Fruit fly (Drosophila melanogaster) whole organism, embryonic: ENCODE results near the gene CG32276.
A peak's percentile ranks its signal among the peaks of the same experiment; 100 is the strongest.

Experiments used
- Adf1 ChIP-seq: fragments of 200-800 bp; sonication (Bioruptor generic); IDR thresholded peaks from 2 replicates; pipeline ENCODE4 v1.3.6; 2022; ENCODE audit warnings: missing biosample characterization, missing genetic modification characterization
- Atf-2 ChIP-seq: fragments of 200-800 bp; sonication (Bioruptor generic); optimal IDR thresholded peaks from 2 replicates; lab custom pipeline; 2016; ENCODE audit warnings: missing biosample characterization, missing genetic modification characterization
- Blimp-1 ChIP-seq: fragments of 200-800 bp; sonication (Bioruptor generic); optimal IDR thresholded peaks from 3 replicates; lab custom pipeline; 2018; ENCODE audit warnings: missing biosample characterization, missing genetic modification characterization, mild to moderate bottlenecking, moderate library complexity, missing genetic modification reagents
- CG10565 ChIP-seq: fragments of 200-800 bp; sonication (Bioruptor generic); optimal IDR thresholded peaks from 3 replicates; lab custom pipeline; 2016; ENCODE audit warnings: missing biosample characterization, mild to moderate bottlenecking, missing genetic modification characterization
- CG11560 ChIP-seq: fragments of 200-800 bp; sonication (Bioruptor generic); IDR thresholded peaks from 3 replicates; pipeline ENCODE4 v1.3.6; 2022; ENCODE audit warnings: missing biosample characterization, missing genetic modification characterization
- CG12104 ChIP-seq: fragments of 200-800 bp; sonication (Bioruptor generic); optimal IDR thresholded peaks from 3 replicates; lab custom pipeline; 2016; ENCODE audit warnings: missing biosample characterization, missing genetic modification characterization
- CG12391 ChIP-seq: fragments of 200-800 bp; sonication (Bioruptor generic); optimal IDR thresholded peaks from 3 replicates; lab custom pipeline; 2018; ENCODE audit warnings: missing biosample characterization, mild to moderate bottlenecking, missing genetic modification characterization, moderate library complexity
- CG14667 ChIP-seq: fragments of 200-800 bp; sonication (Bioruptor generic); IDR thresholded peaks from 2 replicates; pipeline ENCODE4 v1.3.6; 2022; ENCODE audit warnings: missing biosample characterization, missing genetic modification characterization
- CG15514 ChIP-seq: fragments of 200-800 bp; sonication (Bioruptor generic); optimal IDR thresholded peaks from 3 replicates; lab custom pipeline; 2017; ENCODE audit warnings: missing biosample characterization, missing genetic modification characterization, mild to moderate bottlenecking, moderate library complexity, missing genetic modification reagents
- CG1603 ChIP-seq: fragments of 200-800 bp; sonication (Bioruptor generic); optimal IDR thresholded peaks from 2 replicates; lab custom pipeline; 2019; ENCODE audit warnings: missing biosample characterization, mild to moderate bottlenecking, missing genetic modification characterization, moderate library complexity
- CG17186 ChIP-seq: fragments of 200-800 bp; sonication (Bioruptor generic); optimal IDR thresholded peaks from 3 replicates; lab custom pipeline; 2017; ENCODE audit warnings: missing biosample characterization, missing genetic modification reagents, missing genetic modification characterization
- CG30403 ChIP-seq: fragments of 200-800 bp; sonication (Bioruptor generic); optimal IDR thresholded peaks from 3 replicates; lab custom pipeline; 2016; ENCODE audit warnings: missing biosample characterization, missing genetic modification characterization
- CG31365 ChIP-seq: fragments of 200-800 bp; sonication (Bioruptor generic); optimal IDR thresholded peaks from 2 replicates; lab custom pipeline; 2018; ENCODE audit warnings: missing biosample characterization, mild to moderate bottlenecking, missing genetic modification characterization
- CG31388 ChIP-seq: fragments of 200-800 bp; sonication (Bioruptor generic); optimal IDR thresholded peaks from 2 replicates; lab custom pipeline; 2016; ENCODE audit warnings: missing biosample characterization, missing genetic modification characterization
- CG34224 ChIP-seq: fragments of 200-800 bp; sonication (Bioruptor generic); IDR thresholded peaks from 3 replicates; pipeline ENCODE4 v1.3.6; 2022; ENCODE audit warnings: missing biosample characterization, missing genetic modification characterization; ENCODE audit not compliant: partially characterized antibody
- CG4424 ChIP-seq: fragments of 200-800 bp; sonication (Bioruptor generic); optimal IDR thresholded peaks from 3 replicates; lab custom pipeline; 2016; ENCODE audit warnings: missing biosample characterization, missing genetic modification characterization
- CG4730 ChIP-seq: fragments of 200-800 bp; sonication (Bioruptor generic); IDR thresholded peaks from 2 replicates; pipeline ENCODE4 v1.3.6; 2022; ENCODE audit warnings: missing biosample characterization, missing genetic modification characterization
- CG6272 ChIP-seq: fragments of 200-800 bp; sonication (Bioruptor generic); IDR thresholded peaks from 2 replicates; pipeline ENCODE4 v1.3.6; 2022; ENCODE audit warnings: missing biosample characterization, missing genetic modification characterization
- CG6654 ChIP-seq: fragments of 200-800 bp; sonication (Bioruptor generic); optimal IDR thresholded peaks from 2 replicates; lab custom pipeline; 2017; ENCODE audit warnings: missing biosample characterization, mild to moderate bottlenecking, missing genetic modification characterization
- CG7839 ChIP-seq: fragments of 200-800 bp; sonication (Bioruptor generic); optimal IDR thresholded peaks from 3 replicates; lab custom pipeline; 2018; ENCODE audit warnings: missing biosample characterization, mild to moderate bottlenecking, missing genetic modification characterization, moderate library complexity
- CG8765 ChIP-seq: fragments of 200-800 bp; sonication (Bioruptor generic); IDR thresholded peaks from 2 replicates; pipeline ENCODE4 v1.3.6; 2022; ENCODE audit warnings: missing biosample characterization, missing genetic modification characterization
- CHES-1-like ChIP-seq: fragments of 200-800 bp; sonication (Bioruptor generic); optimal IDR thresholded peaks from 2 replicates; lab custom pipeline; 2016; ENCODE audit warnings: missing biosample characterization, missing genetic modification characterization
- Deaf1 ChIP-seq: fragments of 200-800 bp; optimal IDR thresholded peaks from 3 replicates; lab custom pipeline; 2019; ENCODE audit warnings: missing biosample characterization, mild to moderate bottlenecking, missing genetic modification characterization, moderate library complexity
- Dll ChIP-seq: fragments of 200-800 bp; sonication (Bioruptor generic); IDR thresholded peaks from 4 replicates; pipeline ENCODE4 v1.3.6; 2022; ENCODE audit warnings: missing biosample characterization, missing genetic modification characterization; ENCODE audit not compliant: partially characterized antibody
- Fer2 ChIP-seq: fragments of 200-800 bp; sonication (Bioruptor generic); optimal IDR thresholded peaks from 2 replicates; lab custom pipeline; 2018; ENCODE audit warnings: missing biosample characterization, mild to moderate bottlenecking, missing genetic modification characterization, moderate library complexity
- H15 ChIP-seq: fragments of 200-800 bp; sonication (Bioruptor generic); IDR thresholded peaks from 3 replicates; pipeline ENCODE4 v1.3.6; 2022; ENCODE audit warnings: missing biosample characterization, missing genetic modification characterization
- Max ChIP-seq: fragments of 200-800 bp; sonication (Bioruptor generic); optimal IDR thresholded peaks from 2 replicates; lab custom pipeline; 2016; ENCODE audit warnings: missing biosample characterization, mild to moderate bottlenecking, missing genetic modification characterization
- Nf-YC ChIP-seq: fragments of 200-800 bp; optimal IDR thresholded peaks from 3 replicates; lab custom pipeline; 2019; ENCODE audit warnings: missing biosample characterization, mild to moderate bottlenecking, missing genetic modification characterization, moderate library complexity
- Oli ChIP-seq: fragments of 200-800 bp; sonication (Bioruptor generic); optimal IDR thresholded peaks from 2 replicates; lab custom pipeline; 2018; ENCODE audit warnings: missing biosample characterization, mild to moderate bottlenecking, missing genetic modification characterization, moderate library complexity
- Opbp ChIP-seq: fragments of 200-800 bp; sonication (Bioruptor generic); IDR thresholded peaks from 3 replicates; pipeline ENCODE4 v1.3.6; 2022; ENCODE audit warnings: missing biosample characterization, missing genetic modification characterization; ENCODE audit not compliant: partially characterized antibody
- Pdp1 ChIP-seq, 2 experiments: fragments of 200-800 bp; sonication (Bioruptor generic); optimal IDR thresholded peaks; 3 replicates each; lab custom pipeline; 2016; ENCODE audit warnings: missing biosample characterization in 2 of 2, missing genetic modification characterization in 2 of 2, mild to moderate bottlenecking in 1 of 2, moderate library complexity in 1 of 2
- Sox102F ChIP-seq: fragments of 200-800 bp; sonication (Bioruptor generic); optimal IDR thresholded peaks from 2 replicates; lab custom pipeline; 2018; ENCODE audit warnings: missing biosample characterization, mild to moderate bottlenecking, missing genetic modification characterization, moderate library complexity
- TFAM ChIP-seq: fragments of 200-800 bp; sonication (Bioruptor generic); optimal IDR thresholded peaks from 2 replicates; lab custom pipeline; 2017; ENCODE audit warnings: missing biosample characterization, missing genetic modification characterization, inconsistent platforms
- ase ChIP-seq: fragments of 200-800 bp; sonication (Bioruptor generic); IDR thresholded peaks from 3 replicates; pipeline ENCODE4 v1.3.6; 2022; ENCODE audit warnings: missing biosample characterization, missing genetic modification characterization
- bigmax ChIP-seq: fragments of 200-800 bp; sonication (Bioruptor generic); optimal IDR thresholded peaks from 2 replicates; lab custom pipeline; 2018; ENCODE audit warnings: missing biosample characterization, mild to moderate bottlenecking, missing genetic modification characterization
- dm ChIP-seq: fragments of 200-800 bp; sonication (Bioruptor generic); optimal IDR thresholded peaks from 3 replicates; lab custom pipeline; 2016; ENCODE audit warnings: missing biosample characterization, missing genetic modification characterization
- dmrt99B ChIP-seq: fragments of 200-800 bp; sonication (Bioruptor generic); optimal IDR thresholded peaks from 2 replicates; lab custom pipeline; 2018; ENCODE audit warnings: missing biosample characterization, mild to moderate bottlenecking, missing genetic modification characterization, moderate library complexity
- eyg ChIP-seq: fragments of 200-800 bp; sonication (Bioruptor generic); optimal IDR thresholded peaks from 3 replicates; lab custom pipeline; 2016; ENCODE audit warnings: missing biosample characterization, missing genetic modification characterization
- gcm2 ChIP-seq: fragments of 200-800 bp; sonication (Bioruptor generic); optimal IDR thresholded peaks from 2 replicates; lab custom pipeline; 2016; ENCODE audit warnings: missing biosample characterization, missing genetic modification characterization
- gsb ChIP-seq: fragments of 200-800 bp; sonication (Bioruptor generic); IDR thresholded peaks from 2 replicates; pipeline ENCODE4 v1.3.6; 2022; ENCODE audit warnings: missing biosample characterization, missing genetic modification characterization
- hbn ChIP-seq: fragments of 200-800 bp; sonication (Bioruptor generic); IDR thresholded peaks from 2 replicates; pipeline ENCODE4 v1.3.6; 2022; ENCODE audit warnings: missing biosample characterization, missing genetic modification characterization; ENCODE audit not compliant: partially characterized antibody
- luna ChIP-seq: fragments of 200-800 bp; sonication (Bioruptor generic); optimal IDR thresholded peaks from 2 replicates; lab custom pipeline; 2016; ENCODE audit warnings: missing biosample characterization, missing genetic modification characterization
- nmo ChIP-seq: fragments of 200-800 bp; sonication (Bioruptor generic); optimal IDR thresholded peaks from 2 replicates; lab custom pipeline; 2018; ENCODE audit warnings: missing biosample characterization, mild to moderate bottlenecking, missing genetic modification characterization, moderate library complexity
- nom ChIP-seq: fragments of 200-800 bp; sonication (Bioruptor generic); optimal IDR thresholded peaks from 2 replicates; lab custom pipeline; 2017; ENCODE audit warnings: missing biosample characterization, missing genetic modification characterization, mild to moderate bottlenecking, moderate library complexity, missing genetic modification reagents
- pb ChIP-seq: fragments of 200-800 bp; sonication (Bioruptor generic); optimal IDR thresholded peaks from 3 replicates; lab custom pipeline; 2016; ENCODE audit warnings: missing biosample characterization, missing genetic modification characterization
- pho ChIP-seq: fragments of 200-800 bp; sonication (Bioruptor generic); optimal IDR thresholded peaks from 2 replicates; lab custom pipeline; 2016; ENCODE audit warnings: missing biosample characterization, missing genetic modification characterization
- sim ChIP-seq: fragments of 200-800 bp; sonication (Bioruptor generic); IDR thresholded peaks from 2 replicates; pipeline ENCODE4 v1.3.6; 2022; ENCODE audit warnings: missing biosample characterization, missing genetic modification characterization
- sima ChIP-seq: fragments of 200-800 bp; sonication (Bioruptor generic); optimal IDR thresholded peaks from 2 replicates; lab custom pipeline; 2016; ENCODE audit warnings: missing biosample characterization, missing genetic modification characterization
- tap ChIP-seq: fragments of 200-800 bp; optimal IDR thresholded peaks from 3 replicates; lab custom pipeline; 2019; ENCODE audit warnings: missing biosample characterization, mild to moderate bottlenecking, missing genetic modification characterization, moderate library complexity
- wek ChIP-seq: fragments of 200-800 bp; sonication (Bioruptor generic); optimal IDR thresholded peaks from 3 replicates; lab custom pipeline; 2018; ENCODE audit warnings: missing biosample characterization, mild to moderate bottlenecking, missing genetic modification characterization, moderate library complexity

CG32276 gene

dm6 chr3L:3192912-3193311, 5.9 kb downstream of the CG32276 start, which contains the start of gene Hsp83 (continued):
- TF ChIP-seq nom (GFP tag; lab: Kevin White, UChicago) (peak; percentile 99), pho (peak; percentile 93), gcm2 (GFP tag; lab: Kevin White, UChicago) (peak; percentile 92), CHES-1-like (GFP tag; lab: Kevin White, UChicago) (peak; percentile 96), TFAM (GFP tag; lab: Kevin White, UChicago) (peak; percentile 89), CG12104 (GFP tag; lab: Kevin White, UChicago) (peak; percentile 96), Pdp1 (GFP tag; optimal IDR thresholded peaks at IDR 0.05; lab: Kevin White, UChicago) (peak; percentile 89), Blimp-1 (peak; percentile 79), Adf1 (GFP tag; lab: Robert Waterston, UW) (peak; percentile 77), tap (tag; lab: Kevin White, UChicago) (peak; percentile 92), CG8765 (GFP tag; lab: Robert Waterston, UW) (no peak), CG6654 (GFP tag; lab: Kevin White, UChicago) (peak; percentile 84), dmrt99B (tag; lab: Kevin White, UChicago) (peak; percentile 88), wek (GFP tag; lab: Kevin White, UChicago) (peak; percentile 97), ase (GFP tag; lab: Robert Waterston, UW) (peak; percentile 83), CG6272 (peak; percentile 56), bigmax (peak; percentile 91), CG30403 (GFP tag; lab: Kevin White, UChicago) (peak; percentile 82), CG7839 (peak; percentile 91), Sox102F (GFP tag; lab: Kevin White, UChicago) (no peak), CG31388 (GFP tag; lab: Kevin White, UChicago) (peak; percentile 58), dm (GFP tag; lab: Kevin White, UChicago) (peak; percentile 94), CG11560 (tag; lab: Robert Waterston, UW) (no peak; the same call in 2 of the 3 replicates), pb (peak; percentile 96), CG14667 (peak; percentile 31; the same call in 1 of the 2 replicates), CG15514 (GFP tag; lab: Kevin White, UChicago) (no peak), sim (GFP tag; lab: Robert Waterston, UW) (peak; percentile 92), Max (GFP tag; lab: Kevin White, UChicago) (peak; percentile 87), Oli (peak; percentile 86), Atf-2 (peak; percentile 84), hbn (GFP tag; lab: Robert Waterston, UW) (no peak), CG10565 (GFP tag; lab: Kevin White, UChicago) (peak; percentile 60), eyg (GFP tag; lab: Kevin White, UChicago) (peak; percentile 97), CG17186 (GFP tag; lab: Kevin White, UChicago) (peak; percentile 96), CG4730 (peak; percentile 77; the same call in 1 of the 2 replicates), CG34224 (GFP tag; lab: Robert Waterston, UW) (no peak; the same call in 1 of the 3 replicates), sima (GFP tag; lab: Kevin White, UChicago) (peak; percentile 92), CG12391 (peak; percentile 95), nmo (GFP tag; lab: Kevin White, UChicago) (peak; percentile 79), H15 (peak; percentile 92), CG1603 (tag; lab: Kevin White, UChicago) (peak; percentile 95), CG4424 (GFP tag; lab: Kevin White, UChicago) (peak; percentile 91), Deaf1 (peak; percentile 80), Fer2 (tag; lab: Kevin White, UChicago) (peak; percentile 91), Nf-YC (tag; lab: Kevin White, UChicago) (peak; percentile 86), Dll (GFP tag; lab: Robert Waterston, UW) (no peak), gsb (peak; percentile 83), CG31365 (tag; lab: Kevin White, UChicago) (peak; percentile 95), luna (GFP tag; lab: Kevin White, UChicago) (peak; percentile 91), Opbp (GFP tag; lab: Robert Waterston, UW) (peak; percentile 57; the same call in 2 of the 3 replicates)
